Fruit fly (Drosophila melanogaster) whole organism, embryonic: ENCODE results near the gene alphaTub84B.
A peak's percentile ranks its signal among the peaks of the same experiment; 100 is the strongest.

Source experiments
- Asciz ChIP-seq: fragments of 200-800 bp; sonication (Bioruptor generic); optimal IDR thresholded peaks from 2 replicates; lab custom pipeline; 2017; ENCODE audit warnings: missing biosample characterization, mild to moderate bottlenecking, missing genetic modification characterization, missing genetic modification reagents
- CG10543 ChIP-seq: fragments of 200-800 bp; sonication (Bioruptor generic); optimal IDR thresholded peaks from 3 replicates; lab custom pipeline; 2017; ENCODE audit warnings: missing biosample characterization, mild to moderate bottlenecking, missing genetic modification characterization, moderate library complexity
- CG10565 ChIP-seq: fragments of 200-800 bp; sonication (Bioruptor generic); optimal IDR thresholded peaks from 3 replicates; lab custom pipeline; 2016; ENCODE audit warnings: missing biosample characterization, mild to moderate bottlenecking, missing genetic modification characterization
- CG11093 ChIP-seq: fragments of 200-800 bp; sonication (Bioruptor generic); IDR thresholded peaks from 3 replicates; pipeline ENCODE4 v1.3.6; 2022; ENCODE audit warnings: missing biosample characterization, missing genetic modification characterization
- CG12744 ChIP-seq: fragments of 200-800 bp; sonication (Bioruptor generic); optimal IDR thresholded peaks from 2 replicates; lab custom pipeline; 2016; ENCODE audit warnings: missing biosample characterization, missing genetic modification characterization
- CG1529 ChIP-seq: fragments of 200-800 bp; sonication (Bioruptor generic); optimal IDR thresholded peaks from 3 replicates; lab custom pipeline; 2018; ENCODE audit warnings: missing biosample characterization, missing genetic modification characterization
- CG16813 ChIP-seq: fragments of 200-800 bp; sonication (Bioruptor generic); IDR thresholded peaks from 3 replicates; pipeline ENCODE4 v1.3.6; 2022; ENCODE audit warnings: missing biosample characterization, missing genetic modification characterization; ENCODE audit not compliant: partially characterized antibody
- CG17361 ChIP-seq: fragments of 200-800 bp; sonication (Bioruptor generic); IDR thresholded peaks from 3 replicates; pipeline ENCODE4 v1.3.6; 2022; ENCODE audit warnings: missing biosample characterization, missing genetic modification characterization
- CG17568 ChIP-seq: fragments of 200-800 bp; sonication (Bioruptor generic); optimal IDR thresholded peaks from 2 replicates; lab custom pipeline; 2018; ENCODE audit warnings: missing biosample characterization, mild to moderate bottlenecking, missing genetic modification characterization, moderate library complexity
- CG18599 ChIP-seq: fragments of 200-800 bp; sonication (Bioruptor generic); optimal IDR thresholded peaks from 3 replicates; lab custom pipeline; 2017; ENCODE audit warnings: missing biosample characterization, missing genetic modification characterization, mild to moderate bottlenecking, moderate library complexity, missing genetic modification reagents
- CG2116 ChIP-seq: fragments of 200-800 bp; sonication (Bioruptor generic); optimal IDR thresholded peaks from 3 replicates; lab custom pipeline; 2018; ENCODE audit warnings: missing biosample characterization, mild to moderate bottlenecking, missing genetic modification characterization
- CG2120 ChIP-seq: fragments of 200-800 bp; sonication (Bioruptor generic); optimal IDR thresholded peaks from 3 replicates; lab custom pipeline; 2016; ENCODE audit warnings: missing biosample characterization, missing genetic modification characterization
- CG2889 ChIP-seq: fragments of 200-800 bp; sonication (Bioruptor generic); IDR thresholded peaks from 3 replicates; pipeline ENCODE4 v1.3.6; 2022; ENCODE audit warnings: missing biosample characterization, missing genetic modification characterization
- CG30020 ChIP-seq: fragments of 200-800 bp; optimal IDR thresholded peaks from 2 replicates; lab custom pipeline; 2019; ENCODE audit warnings: missing biosample characterization, mild to moderate bottlenecking, missing genetic modification characterization, moderate library complexity
- CG3163 ChIP-seq: fragments of 200-800 bp; sonication (Bioruptor generic); optimal IDR thresholded peaks from 3 replicates; lab custom pipeline; 2016; ENCODE audit warnings: missing biosample characterization, missing genetic modification characterization
- CG3838 ChIP-seq: fragments of 200-800 bp; sonication (Bioruptor generic); optimal IDR thresholded peaks from 3 replicates; lab custom pipeline; 2016; ENCODE audit warnings: missing biosample characterization, missing genetic modification characterization
- CG3847 ChIP-seq: fragments of 200-800 bp; sonication (Bioruptor generic); IDR thresholded peaks from 2 replicates; pipeline ENCODE4 v1.3.6; 2022; ENCODE audit warnings: missing biosample characterization, missing genetic modification characterization
- CG5953 ChIP-seq: fragments of 200-800 bp; sonication (Bioruptor generic); IDR thresholded peaks from 2 replicates; pipeline ENCODE4 v1.3.6; 2022; ENCODE audit warnings: missing biosample characterization, missing genetic modification characterization
- CG6254 ChIP-seq: fragments of 200-800 bp; sonication (Bioruptor generic); optimal IDR thresholded peaks from 3 replicates; lab custom pipeline; 2017; ENCODE audit warnings: mild to moderate bottlenecking, missing biosample characterization, missing genetic modification reagents, missing genetic modification characterization
- CG6791 ChIP-seq: fragments of 200-800 bp; sonication (Bioruptor generic); IDR thresholded peaks from 3 replicates; pipeline ENCODE4 v1.3.6; 2022; ENCODE audit warnings: missing biosample characterization, missing genetic modification characterization; ENCODE audit not compliant: partially characterized antibody
- CG7556 ChIP-seq: fragments of 200-800 bp; sonication (Bioruptor generic); optimal IDR thresholded peaks from 2 replicates; lab custom pipeline; 2017; ENCODE audit warnings: missing biosample characterization, mild to moderate bottlenecking, missing genetic modification characterization
- CG8281 ChIP-seq: fragments of 200-800 bp; sonication (Bioruptor generic); optimal IDR thresholded peaks from 2 replicates; lab custom pipeline; 2018; ENCODE audit warnings: missing biosample characterization, mild to moderate bottlenecking, missing genetic modification characterization, moderate library complexity
- CG8388 ChIP-seq: fragments of 200-800 bp; sonication (Bioruptor generic); optimal IDR thresholded peaks from 2 replicates; lab custom pipeline; 2019; ENCODE audit warnings: missing biosample characterization, mild to moderate bottlenecking, missing genetic modification characterization, moderate library complexity
- CG9817 ChIP-seq: fragments of 200-800 bp; sonication (Bioruptor generic); optimal IDR thresholded peaks from 2 replicates; lab custom pipeline; 2018; ENCODE audit warnings: missing biosample characterization, mild to moderate bottlenecking, missing genetic modification characterization, moderate library complexity
- CoRest ChIP-seq: fragments of 200-800 bp; sonication (Bioruptor generic); optimal IDR thresholded peaks from 3 replicates; lab custom pipeline; 2018; ENCODE audit warnings: missing biosample characterization, mild to moderate bottlenecking, missing genetic modification characterization, moderate library complexity
- Ets65A ChIP-seq: fragments of 200-800 bp; sonication (Bioruptor generic); peaks from one replicate; lab custom pipeline; 2016; ENCODE audit warnings: missing biosample characterization, missing genetic modification characterization
- Hmr ChIP-seq: fragments of 200-800 bp; sonication (Bioruptor generic); optimal IDR thresholded peaks from 3 replicates; lab custom pipeline; 2017; ENCODE audit warnings: mild to moderate bottlenecking, missing biosample characterization, missing genetic modification reagents, missing genetic modification characterization
- Max ChIP-seq: fragments of 200-800 bp; sonication (Bioruptor generic); optimal IDR thresholded peaks from 2 replicates; lab custom pipeline; 2016; ENCODE audit warnings: missing biosample characterization, mild to moderate bottlenecking, missing genetic modification characterization
- Myb ChIP-seq: fragments of 200-800 bp; sonication (Bioruptor generic); optimal IDR thresholded peaks from 2 replicates; lab custom pipeline; 2016; ENCODE audit warnings: missing biosample characterization, missing genetic modification characterization
- Scr ChIP-seq: fragments of 200-800 bp; sonication (Bioruptor generic); IDR thresholded peaks from 2 replicates; pipeline ENCODE4 v1.3.6; 2022; ENCODE audit warnings: missing biosample characterization, missing genetic modification characterization; ENCODE audit not compliant: partially characterized antibody
- Sry-δ ChIP-seq: fragments of 200-800 bp; sonication (Bioruptor generic); optimal IDR thresholded peaks from 2 replicates; lab custom pipeline; 2016; ENCODE audit warnings: missing biosample characterization, missing genetic modification characterization
- Vsx1 ChIP-seq: fragments of 200-800 bp; sonication (Bioruptor generic); optimal IDR thresholded peaks from 2 replicates; lab custom pipeline; 2017; ENCODE audit warnings: missing biosample characterization, mild to moderate bottlenecking, missing genetic modification characterization, missing genetic modification reagents
- Xbp1 ChIP-seq: fragments of 200-800 bp; sonication (Bioruptor generic); optimal IDR thresholded peaks from 3 replicates; lab custom pipeline; 2016; ENCODE audit warnings: missing biosample characterization, mild to moderate bottlenecking, missing genetic modification characterization
- Xrp1 ChIP-seq: fragments of 200-800 bp; sonication (Bioruptor generic); IDR thresholded peaks from 2 replicates; pipeline ENCODE4 v1.3.6; 2022; ENCODE audit warnings: missing biosample characterization, missing genetic modification characterization
- az2 ChIP-seq: fragments of 200-800 bp; sonication (Bioruptor generic); optimal IDR thresholded peaks from 3 replicates; lab custom pipeline; 2016; ENCODE audit warnings: missing biosample characterization, missing genetic modification characterization
- br ChIP-seq: fragments of >200 bp; optimal IDR thresholded peaks from 2 replicates; lab custom pipeline; 2017
- cg ChIP-seq: fragments of 200-800 bp; sonication (Bioruptor generic); optimal IDR thresholded peaks from 3 replicates; lab custom pipeline; 2019; ENCODE audit warnings: missing biosample characterization, mild to moderate bottlenecking, missing genetic modification characterization, moderate library complexity
- crol ChIP-seq: fragments of 200-800 bp; sonication (Bioruptor generic); IDR thresholded peaks from 2 replicates; pipeline ENCODE4 v1.3.6; 2022; ENCODE audit warnings: missing biosample characterization, missing genetic modification characterization
- dmrt99B ChIP-seq: fragments of 200-800 bp; sonication (Bioruptor generic); optimal IDR thresholded peaks from 2 replicates; lab custom pipeline; 2018; ENCODE audit warnings: missing biosample characterization, mild to moderate bottlenecking, missing genetic modification characterization, moderate library complexity
- gfzf ChIP-seq: fragments of 200-800 bp; sonication (Bioruptor generic); optimal IDR thresholded peaks from 2 replicates; lab custom pipeline; 2016; ENCODE audit warnings: missing biosample characterization, mild to moderate bottlenecking, missing genetic modification characterization, moderate library complexity
- grn ChIP-seq: fragments of 200-800 bp; sonication (Bioruptor generic); optimal IDR thresholded peaks from 3 replicates; lab custom pipeline; 2017; ENCODE audit warnings: missing biosample characterization, missing genetic modification characterization
- ham ChIP-seq: fragments of 200-800 bp; sonication (Bioruptor generic); IDR thresholded peaks from 2 replicates; pipeline ENCODE4 v1.3.6; 2022; ENCODE audit warnings: missing biosample characterization, missing genetic modification characterization
- ind ChIP-seq: fragments of 200-800 bp; sonication (Bioruptor generic); optimal IDR thresholded peaks from 3 replicates; lab custom pipeline; 2016; ENCODE audit warnings: missing biosample characterization, missing genetic modification characterization
- org-1 ChIP-seq: fragments of 200-800 bp; sonication (Bioruptor generic); optimal IDR thresholded peaks from 2 replicates; lab custom pipeline; 2017; ENCODE audit warnings: missing biosample characterization, missing genetic modification characterization
- ssp ChIP-seq: fragments of 200-800 bp; sonication (Bioruptor generic); IDR thresholded peaks from 2 replicates; pipeline ENCODE4 v1.3.6; 2022; ENCODE audit warnings: missing biosample characterization, missing genetic modification characterization
- toy ChIP-seq: fragments of 200-800 bp; sonication (Bioruptor generic); IDR thresholded peaks from 2 replicates; pipeline ENCODE4 v1.3.6; 2022; ENCODE audit warnings: missing biosample characterization, missing genetic modification characterization
- tx ChIP-seq: fragments of 200-800 bp; sonication (Bioruptor generic); optimal IDR thresholded peaks from 2 replicates; lab custom pipeline; 2016; ENCODE audit warnings: missing biosample characterization, missing genetic modification characterization
- unc-4 ChIP-seq: fragments of 200-800 bp; sonication (Bioruptor generic); IDR thresholded peaks from 2 replicates; pipeline ENCODE4 v1.3.6; 2022; ENCODE audit warnings: missing biosample characterization, missing genetic modification characterization; ENCODE audit not compliant: partially characterized antibody
- vfl ChIP-seq: fragments of 200-800 bp; sonication (Bioruptor generic); optimal IDR thresholded peaks from 2 replicates; lab custom pipeline; 2016; ENCODE audit warnings: missing biosample characterization, missing genetic modification characterization
- yki ChIP-seq: fragments of >200 bp; optimal IDR thresholded peaks from 3 replicates; lab custom pipeline; 2018
- z ChIP-seq: fragments of 200-800 bp; sonication (Bioruptor generic); IDR thresholded peaks from 3 replicates; pipeline ENCODE4 v1.3.6; 2022; ENCODE audit warnings: missing biosample characterization, missing genetic modification characterization

alphaTub84B gene

DNA sequence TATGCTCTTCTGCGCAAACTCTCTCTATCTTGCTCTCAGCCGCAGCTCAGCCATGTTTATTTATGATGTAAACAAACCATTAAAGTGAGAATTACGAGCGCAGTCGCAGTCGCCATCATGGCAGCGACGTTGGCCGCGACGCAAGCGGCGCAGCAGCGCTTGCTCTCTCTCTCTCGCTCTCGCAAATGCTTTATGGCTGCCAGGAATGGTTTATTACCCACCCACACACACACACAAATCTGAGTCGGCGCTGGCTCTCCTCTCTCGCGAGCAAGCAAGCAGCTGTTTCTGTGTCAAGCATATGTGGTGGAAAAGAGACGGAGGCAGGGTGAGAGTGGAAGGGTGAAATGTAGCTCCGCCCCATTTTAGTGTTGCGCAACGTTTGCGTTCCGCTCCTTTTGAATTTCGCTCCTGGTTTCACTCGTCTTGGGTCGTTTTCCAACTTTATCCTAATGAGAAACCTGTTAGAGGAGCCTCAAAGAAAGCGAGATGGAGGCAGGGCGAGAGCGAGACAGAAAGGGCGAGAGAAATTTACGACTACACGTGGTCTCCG, 49.1 kb upstream of the alphaTub84B start (continued):
- no peak for TF ChIP-seq unc-4
- no peak for TF ChIP-seq org-1 (GFP tag; lab: Kevin White, UChicago)
- no peak for TF ChIP-seq dmrt99B (tag; lab: Kevin White, UChicago)
- TF ChIP-seq CoRest (tag; lab: Kevin White, UChicago) = peak; percentile 43
- peak; percentile 52 for TF ChIP-seq Scr (GFP tag; lab: Robert Waterston, UW)
- peak; percentile 10 for TF ChIP-seq Xbp1 (GFP tag; lab: Kevin White, UChicago)
- TF ChIP-seq br (lab: Kevin White, UChicago) = no peak
- no peak for TF ChIP-seq toy (GFP tag; lab: Robert Waterston, UW)
- no peak for TF ChIP-seq gfzf (GFP tag; lab: Kevin White, UChicago)
- TF ChIP-seq z (GFP tag; lab: Robert Waterston, UW) = peak; percentile 91
- no peak for TF ChIP-seq Asciz (GFP tag; lab: Kevin White, UChicago)
- TF ChIP-seq CG11093 (GFP tag; lab: Robert Waterston, UW) = no peak
- TF ChIP-seq CG1529 = no peak
- TF ChIP-seq Ets65A (GFP tag; lab: Kevin White, UChicago) = no peak
- 0 out of 3 replicates have a peak, but pooled peaks have one; percentile 9 for TF ChIP-seq CG16813
- TF ChIP-seq CG10543 (GFP tag; lab: Kevin White, UChicago) = peak; percentile 27
- TF ChIP-seq az2 = no peak
- no peak for TF ChIP-seq CG30020 (tag; lab: Kevin White, UChicago)
- no peak for TF ChIP-seq CG8388
- TF ChIP-seq Hmr (GFP tag; lab: Kevin White, UChicago) = peak; percentile 37
- TF ChIP-seq grn (GFP tag; lab: Kevin White, UChicago) = no peak
- no peak for TF ChIP-seq ssp (GFP tag; lab: Robert Waterston, UW)
- TF ChIP-seq CG3847 = no peak
- peak; percentile 96 for TF ChIP-seq cg
- peak; percentile 37 for TF ChIP-seq yki (lab: Kevin White, UChicago)
- peak; percentile 18 for TF ChIP-seq vfl (GFP tag; lab: Kevin White, UChicago)
- TF ChIP-seq ind (GFP tag; lab: Kevin White, UChicago) = no peak
- TF ChIP-seq tx (GFP tag; lab: Kevin White, UChicago) = no peak
- TF ChIP-seq CG6791 (GFP tag; lab: Robert Waterston, UW) = no peak; the same call in 2 of the 3 replicates
- TF ChIP-seq Xrp1 (GFP tag; lab: Robert Waterston, UW) = peak; percentile 42; the same call in 1 of the 2 replicates
- no peak for TF ChIP-seq CG12744 (GFP tag; lab: Kevin White, UChicago)
- no peak for TF ChIP-seq ham
- no peak for TF ChIP-seq CG9817
- TF ChIP-seq CG2116 (GFP tag; lab: Kevin White, UChicago) = peak; percentile 15
- TF ChIP-seq CG3838 (GFP tag; lab: Kevin White, UChicago) = no peak
- TF ChIP-seq CG18599 (GFP tag; lab: Kevin White, UChicago) = peak; percentile 60
- no peak for TF ChIP-seq CG8281
- TF ChIP-seq CG2120 = no peak
- TF ChIP-seq crol = peak; percentile 72
- no peak for TF ChIP-seq CG5953 (GFP tag; lab: Robert Waterston, UW)
- no peak for TF ChIP-seq CG17361
- no peak for TF ChIP-seq CG3163
- no peak for TF ChIP-seq Sry-δ (GFP tag; lab: Kevin White, UChicago)
- no peak for TF ChIP-seq CG6254 (GFP tag; lab: Kevin White, UChicago)
- no peak for TF ChIP-seq CG7556 (GFP tag; lab: Kevin White, UChicago)
- TF ChIP-seq CG17568 (GFP tag; lab: Kevin White, UChicago) = no peak
- TF ChIP-seq Myb (GFP tag; lab: Kevin White, UChicago) = no peak
- no peak for TF ChIP-seq Max (GFP tag; lab: Kevin White, UChicago)
- TF ChIP-seq CG2889 = no peak
- no peak for TF ChIP-seq CG10565
- TF ChIP-seq Vsx1 (GFP tag; lab: Kevin White, UChicago) = peak; percentile 27
